Worm (Caenorhabditis elegans): ENCODE measurements around the gene arf-1.

DNA sequence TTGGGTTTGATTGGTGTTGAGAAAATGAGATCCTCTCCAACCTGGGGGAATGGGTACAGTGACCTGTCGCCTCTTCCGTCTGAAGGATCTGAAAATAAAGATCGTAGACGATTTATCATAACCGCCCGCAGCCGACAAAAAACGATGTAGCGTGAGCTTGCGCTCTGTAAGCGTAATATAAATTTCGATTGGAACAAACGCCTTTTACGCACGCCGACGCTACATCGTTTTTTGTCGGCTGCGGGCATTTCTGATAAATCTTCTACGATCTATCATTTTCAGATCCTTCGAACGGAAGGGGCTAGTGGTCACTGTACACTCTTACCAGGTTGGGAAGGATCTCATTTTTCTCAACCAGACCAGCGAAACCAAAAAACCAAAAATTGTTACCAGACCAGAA lies 33.7 kb downstream of the arf-1 start:
- TF ChIP-seq dao-5 (tag; optimal IDR thresholded peaks at IDR 0.05) (no peak), W03F9.2 (tag; optimal IDR thresholded peaks at IDR 0.05) (no peak), him-1 (tag; optimal IDR thresholded peaks at IDR 0.05) (no peak)
